Fruit fly (Drosophila melanogaster): ENCODE results near the gene rg.

rg gene

DNA sequence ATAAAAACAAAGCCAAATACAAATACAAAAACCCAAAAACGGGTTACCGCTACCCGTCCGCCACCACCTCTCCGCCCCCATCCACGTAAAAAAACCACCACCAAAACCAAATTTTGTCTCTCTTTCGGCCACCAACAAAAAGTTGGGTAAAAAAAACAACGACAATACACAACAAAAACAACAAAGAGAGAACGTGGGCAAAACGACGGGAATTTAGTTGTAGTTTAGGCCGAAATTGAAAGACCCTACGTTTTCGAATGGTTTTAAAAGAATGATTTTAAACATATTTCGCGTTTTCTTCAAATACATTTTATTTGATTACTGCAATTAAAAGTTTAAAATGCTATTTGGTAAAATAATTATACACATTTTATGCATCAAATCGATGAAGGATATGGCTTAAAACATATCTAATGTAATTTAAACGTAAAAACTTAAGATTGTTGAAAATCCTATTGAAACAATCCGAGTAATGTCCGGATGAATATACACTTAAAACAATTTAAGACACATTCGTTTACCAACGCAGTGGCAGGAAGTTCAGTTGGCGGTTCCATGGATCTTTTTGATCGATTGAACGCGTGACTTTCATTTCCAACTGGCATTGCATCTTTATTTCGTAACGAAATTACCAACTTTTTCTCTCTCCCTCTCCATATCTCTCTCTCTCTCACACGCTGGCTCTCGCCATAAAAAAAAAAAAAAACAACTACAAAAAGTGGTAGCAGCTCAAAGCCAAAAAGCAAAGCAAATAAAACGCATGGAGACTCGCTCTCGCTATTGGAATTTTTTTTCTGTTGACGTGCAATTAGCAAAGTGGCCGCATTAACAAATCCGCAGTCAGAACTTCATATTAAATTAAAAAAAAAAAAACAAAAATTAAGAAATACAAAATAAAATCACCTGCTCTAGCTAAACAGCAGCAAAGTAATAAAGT, 1.4 kb downstream of the rg start (continued):
- TF ChIP-seq sens-2 (GFP tag; IDR thresholded peaks at IDR 0.05) (no peak), CG14014 (GFP tag; IDR thresholded peaks at IDR 0.05) (no peak), mld (GFP tag; IDR thresholded peaks at IDR 0.05; ENCODE audit: partially characterized antibody) (no peak), CG13287 (GFP tag; IDR thresholded peaks at IDR 0.05; ENCODE audit: partially characterized antibody) (no peak), CG2199 (GFP tag; IDR thresholded peaks at IDR 0.05) (0 out of 3 replicates have a peak, but pooled peaks have one; percentile 25)

DNA sequence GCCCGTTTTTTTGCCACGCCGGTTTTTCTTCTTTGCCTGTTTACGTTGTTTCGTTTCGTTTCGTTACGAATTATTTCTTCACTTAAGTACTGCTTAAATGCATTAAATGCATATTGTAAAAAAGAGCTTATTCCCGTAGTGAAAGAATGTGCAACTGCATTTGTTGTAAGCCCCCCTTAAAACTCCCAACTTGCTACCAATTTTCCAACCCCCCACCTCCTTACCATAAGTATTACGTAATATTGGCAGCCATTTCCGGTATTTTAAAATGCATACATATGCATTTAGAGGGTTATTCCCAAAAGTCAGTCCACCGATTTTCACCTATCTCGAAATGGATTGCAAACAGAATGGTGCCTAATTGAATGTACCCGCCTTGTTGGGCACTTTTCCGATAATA, 2.2 kb downstream of the rg start:
- TF ChIP-seq CG15269 (tag; optimal IDR thresholded peaks at IDR 0.05) (no peak), dati (GFP tag; IDR thresholded peaks at IDR 0.05) (no peak), Gug (GFP tag; IDR thresholded peaks at IDR 0.05) (no peak), kni (GFP tag; optimal IDR thresholded peaks at IDR 0.05) (peak; percentile 39), CG18764 (GFP tag; optimal IDR thresholded peaks at IDR 0.05) (no peak), unpg (GFP tag; optimal IDR thresholded peaks at IDR 0.05) (no peak), CG14014 (GFP tag; IDR thresholded peaks at IDR 0.05) (no peak), insv (GFP tag; optimal IDR thresholded peaks at IDR 0.05) (no peak), CG11456 (GFP tag; IDR thresholded peaks at IDR 0.05) (no peak), Mad (GFP tag; optimal IDR thresholded peaks at IDR 0.05) (no peak), wdn (GFP tag; IDR thresholded peaks at IDR 0.05) (no peak), corto (GFP tag; optimal IDR thresholded peaks at IDR 0.05) (no peak), CG11398 (GFP tag; optimal IDR thresholded peaks at IDR 0.05) (no peak), D (optimal IDR thresholded peaks at IDR 0.05) (no peak), D (GFP tag; optimal IDR thresholded peaks at IDR 0.05) (no peak), Pdp1 (GFP tag; optimal IDR thresholded peaks at IDR 0.05) (peak in 1 of 2 experiments; percentile 70), CG7556 (GFP tag; optimal IDR thresholded peaks at IDR 0.05) (no peak), CG33557 (GFP tag; optimal IDR thresholded peaks at IDR 0.05) (no peak), CG9437 (GFP tag; optimal IDR thresholded peaks at IDR 0.05) (peak; percentile 72), HmgZ (tag; optimal IDR thresholded peaks at IDR 0.05) (no peak)

DNA sequence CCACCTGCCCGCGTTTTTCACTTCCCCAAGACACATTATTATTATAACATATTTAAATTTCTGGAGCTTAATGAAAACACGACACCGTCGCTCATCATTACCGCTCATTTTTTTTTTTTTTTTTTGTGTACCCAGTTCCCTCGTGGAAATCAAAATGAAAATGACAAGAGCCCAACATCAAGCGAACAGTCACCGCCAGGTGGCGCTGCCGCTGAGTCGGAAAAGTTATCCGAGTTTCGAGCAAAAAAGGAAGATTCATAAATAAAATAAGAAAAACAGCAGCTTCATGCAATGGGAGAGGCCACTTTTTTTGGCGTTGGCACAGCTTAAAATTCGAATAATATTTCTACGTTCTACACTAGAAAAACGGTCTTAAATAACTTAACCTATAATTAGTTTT, 5.6 kb downstream of the rg start:
- TF ChIP-seq CTCF (GFP tag; optimal IDR thresholded peaks at IDR 0.05) (peak; percentile 87), stwl (tag; optimal IDR thresholded peaks at IDR 0.05) (peak; percentile 7), bigmax (GFP tag; optimal IDR thresholded peaks at IDR 0.05) (no peak), ttk (GFP tag; IDR thresholded peaks at IDR 0.05) (no peak), crol (GFP tag; IDR thresholded peaks at IDR 0.05) (0 out of 2 replicates have a peak, but pooled peaks have one; percentile 0), Hey (tag; optimal IDR thresholded peaks at IDR 0.05) (no peak), CG12219 (GFP tag; optimal IDR thresholded peaks at IDR 0.05) (no peak), CG8290 (GFP tag; optimal IDR thresholded peaks at IDR 0.05) (no peak), CG8290 (tag; optimal IDR thresholded peaks at IDR 0.05) (no peak), CG15601 (tag; optimal IDR thresholded peaks at IDR 0.05) (no peak), sqz (GFP tag; optimal IDR thresholded peaks at IDR 0.05) (peak; percentile 18), CG15011 (GFP tag; optimal IDR thresholded peaks at IDR 0.05) (no peak), CG2202 (tag; optimal IDR thresholded peaks at IDR 0.05) (no peak)

Data from whole organism, embryonic.